Fruit fly (Drosophila melanogaster) whole organism: ENCODE measurements around the gene Abl.

ENCODE experiments used
- CG8478 ChIP-seq: fragments of >200 bp; optimal IDR thresholded peaks from 2 replicates; lab custom pipeline; 2018; ENCODE audit warnings: inconsistent platforms
- EcR ChIP-seq, 2 experiments: fragments of >200 bp; optimal IDR thresholded peaks; 2 replicates each; lab custom pipeline; 2017; ENCODE audit warnings: missing biosample characterization in 2 of 2, missing genetic modification characterization in 2 of 2, missing genetic modification reagents in 2 of 2
- pan ChIP-seq: fragments of >200 bp; optimal IDR thresholded peaks from 2 replicates; lab custom pipeline; 2017
- psq ChIP-seq: fragments of >200 bp; optimal IDR thresholded peaks from 2 replicates; lab custom pipeline; 2017
- usp ChIP-seq: fragments of >200 bp; optimal IDR thresholded peaks from 2 replicates; lab custom pipeline; 2017; ENCODE audit warnings: missing biosample characterization, missing genetic modification characterization, mixed read lengths

- TF ChIP-seq pan (lab: Kevin White, UChicago): no peak
- TF ChIP-seq psq (lab: Kevin White, UChicago): no peak
- no peak for TF ChIP-seq CG8478 (lab: Kevin White, UChicago)
- no peak for TF ChIP-seq usp (GFP tag; lab: Kevin White, UChicago)
- no peak for TF ChIP-seq EcR (GFP tag; optimal IDR thresholded peaks at IDR 0.05; lab: Kevin White, UChicago)
These were observed 60.7 kb downstream of the Abl start, which contains the start of the genes Syx8 and CG32163 for dm6 chr3L:16586989-16587388.
